Fruit fly (Drosophila melanogaster) whole organism, embryonic: ENCODE results near the gene Cht2.
A peak's percentile ranks its signal among the peaks of the same experiment; 100 is the strongest.

Experiments
- BtbVII ChIP-seq: fragments of 200-800 bp; sonication (Bioruptor generic); optimal IDR thresholded peaks from 3 replicates; lab custom pipeline; 2017; ENCODE audit warnings: missing biosample characterization, mild to moderate bottlenecking, missing genetic modification characterization
- CG10366 ChIP-seq: fragments of 200-800 bp; sonication (Bioruptor generic); IDR thresholded peaks from 2 replicates; pipeline ENCODE4 v1.3.6; 2022; ENCODE audit warnings: missing biosample characterization, missing genetic modification characterization
- CG10431 ChIP-seq: fragments of 200-800 bp; sonication (Bioruptor generic); optimal IDR thresholded peaks from 3 replicates; lab custom pipeline; 2018; ENCODE audit warnings: missing biosample characterization, mild to moderate bottlenecking, missing genetic modification characterization
- CG10959 ChIP-seq: fragments of 200-800 bp; sonication (Bioruptor generic); IDR thresholded peaks from 2 replicates; pipeline ENCODE4 v1.3.6; 2022; ENCODE audit warnings: missing biosample characterization, missing genetic modification characterization
- CG13123 ChIP-seq: fragments of 200-800 bp; sonication (Bioruptor generic); optimal IDR thresholded peaks from 2 replicates; lab custom pipeline; 2016; ENCODE audit warnings: missing biosample characterization, missing genetic modification characterization
- CG14050 ChIP-seq: fragments of 200-800 bp; sonication (Bioruptor generic); IDR thresholded peaks from 3 replicates; pipeline ENCODE4 v1.3.6; 2022; ENCODE audit warnings: missing biosample characterization, missing genetic modification characterization
- CG1529 ChIP-seq: fragments of 200-800 bp; sonication (Bioruptor generic); optimal IDR thresholded peaks from 3 replicates; lab custom pipeline; 2018; ENCODE audit warnings: missing biosample characterization, missing genetic modification characterization
- CG17385 ChIP-seq: fragments of 200-800 bp; sonication (Bioruptor generic); optimal IDR thresholded peaks from 3 replicates; lab custom pipeline; 2018; ENCODE audit warnings: missing biosample characterization, mild to moderate bottlenecking, missing genetic modification characterization
- CG1792 ChIP-seq: fragments of 200-800 bp; sonication (Bioruptor generic); optimal IDR thresholded peaks from 2 replicates; lab custom pipeline; 2016; ENCODE audit warnings: missing biosample characterization, missing genetic modification characterization
- CG18476 ChIP-seq: fragments of 200-800 bp; sonication (Bioruptor generic); optimal IDR thresholded peaks from 2 replicates; lab custom pipeline; 2016; ENCODE audit warnings: missing biosample characterization, mild to moderate bottlenecking, missing genetic modification characterization
- CG18619 ChIP-seq: fragments of 200-800 bp; sonication (Bioruptor generic); optimal IDR thresholded peaks from 3 replicates; lab custom pipeline; 2017; ENCODE audit warnings: missing biosample characterization, mild to moderate bottlenecking, missing genetic modification characterization
- CG2116 ChIP-seq: fragments of 200-800 bp; sonication (Bioruptor generic); optimal IDR thresholded peaks from 3 replicates; lab custom pipeline; 2018; ENCODE audit warnings: missing biosample characterization, mild to moderate bottlenecking, missing genetic modification characterization
- CG3407 ChIP-seq: fragments of 200-800 bp; sonication (Bioruptor generic); optimal IDR thresholded peaks from 2 replicates; lab custom pipeline; 2018; ENCODE audit warnings: missing biosample characterization, mild to moderate bottlenecking, missing genetic modification characterization
- CG5953 ChIP-seq: fragments of 200-800 bp; sonication (Bioruptor generic); IDR thresholded peaks from 2 replicates; pipeline ENCODE4 v1.3.6; 2022; ENCODE audit warnings: missing biosample characterization, missing genetic modification characterization
- CG8290 ChIP-seq, 3 experiments: fragments of 200-800 bp; sonication (Bioruptor generic); optimal IDR thresholded peaks; 2 replicates each; lab custom pipeline; 2016 to 2019; ENCODE audit warnings: missing biosample characterization in 3 of 3, missing genetic modification characterization in 3 of 3, mild to moderate bottlenecking in 2 of 3, moderate library complexity in 1 of 3
- CG9817 ChIP-seq: fragments of 200-800 bp; sonication (Bioruptor generic); optimal IDR thresholded peaks from 2 replicates; lab custom pipeline; 2018; ENCODE audit warnings: missing biosample characterization, mild to moderate bottlenecking, missing genetic modification characterization, moderate library complexity
- CTCF ChIP-seq: fragments of 200-800 bp; sonication (Bioruptor generic); optimal IDR thresholded peaks from 2 replicates; lab custom pipeline; 2017; ENCODE audit warnings: missing biosample characterization, mild to moderate bottlenecking, missing genetic modification characterization, moderate library complexity
- Doc3 ChIP-seq: fragments of 200-800 bp; sonication (Bioruptor generic); IDR thresholded peaks from 3 replicates; pipeline ENCODE4 v1.3.6; 2022; ENCODE audit warnings: missing biosample characterization, missing genetic modification characterization; ENCODE audit not compliant: partially characterized antibody
- Hr3 ChIP-seq: fragments of 200-800 bp; sonication (Bioruptor generic); optimal IDR thresholded peaks from 3 replicates; lab custom pipeline; 2016; ENCODE audit warnings: missing biosample characterization, missing genetic modification characterization
- Hsf ChIP-seq: fragments of 200-800 bp; sonication (Bioruptor generic); optimal IDR thresholded peaks from 3 replicates; lab custom pipeline; 2016; ENCODE audit warnings: missing biosample characterization, missing genetic modification characterization
- Mad ChIP-seq: fragments of 200-800 bp; sonication (Bioruptor generic); optimal IDR thresholded peaks from 2 replicates; lab custom pipeline; 2016; ENCODE audit warnings: missing biosample characterization, missing genetic modification characterization
- Meics ChIP-seq: fragments of 200-800 bp; sonication (Bioruptor generic); optimal IDR thresholded peaks from 2 replicates; lab custom pipeline; 2017; ENCODE audit warnings: missing biosample characterization, mild to moderate bottlenecking, missing genetic modification characterization
- Nf-YB ChIP-seq: fragments of 200-800 bp; sonication (Bioruptor generic); optimal IDR thresholded peaks from 3 replicates; lab custom pipeline; 2019; ENCODE audit warnings: missing biosample characterization, mild to moderate bottlenecking, missing genetic modification characterization, moderate library complexity
- Six4 ChIP-seq: fragments of 200-800 bp; sonication (Bioruptor generic); optimal IDR thresholded peaks from 2 replicates; lab custom pipeline; 2016; ENCODE audit warnings: missing biosample characterization, missing genetic modification characterization
- Xbp1 ChIP-seq: fragments of 200-800 bp; sonication (Bioruptor generic); optimal IDR thresholded peaks from 3 replicates; lab custom pipeline; 2016; ENCODE audit warnings: missing biosample characterization, mild to moderate bottlenecking, missing genetic modification characterization
- bbx ChIP-seq: fragments of 200-800 bp; sonication (Bioruptor generic); IDR thresholded peaks from 2 replicates; pipeline ENCODE4 v1.3.6; 2022; ENCODE audit warnings: missing biosample characterization, missing genetic modification characterization; ENCODE audit not compliant: partially characterized antibody
- bigmax ChIP-seq: fragments of 200-800 bp; sonication (Bioruptor generic); optimal IDR thresholded peaks from 2 replicates; lab custom pipeline; 2018; ENCODE audit warnings: missing biosample characterization, mild to moderate bottlenecking, missing genetic modification characterization
- caup ChIP-seq: fragments of 200-800 bp; sonication (Bioruptor generic); optimal IDR thresholded peaks from 3 replicates; lab custom pipeline; 2017; ENCODE audit warnings: missing biosample characterization, mild to moderate bottlenecking, missing genetic modification characterization, moderate library complexity; ENCODE audit not compliant: severe bottlenecking
- ci ChIP-seq: fragments of 200-800 bp; sonication (Bioruptor generic); IDR thresholded peaks from 3 replicates; pipeline ENCODE4 v1.3.6; 2022; ENCODE audit warnings: missing biosample characterization, missing genetic modification characterization
- croc ChIP-seq: fragments of 200-800 bp; sonication (Bioruptor generic); conservative IDR thresholded peaks from 3 replicates; pipeline ENCODE4 v1.3.6; 2022; ENCODE audit warnings: missing biosample characterization, missing genetic modification characterization
- da ChIP-seq: fragments of 200-800 bp; sonication (Bioruptor generic); optimal IDR thresholded peaks from 2 replicates; lab custom pipeline; 2016; ENCODE audit warnings: missing biosample characterization, missing genetic modification characterization
- dmrt11E ChIP-seq: fragments of 200-800 bp; sonication (Bioruptor generic); optimal IDR thresholded peaks from 3 replicates; lab custom pipeline; 2018; ENCODE audit warnings: missing biosample characterization, mild to moderate bottlenecking, missing genetic modification characterization, moderate library complexity
- dysf ChIP-seq: fragments of 200-800 bp; sonication (Bioruptor generic); IDR thresholded peaks from 3 replicates; pipeline ENCODE4 v1.3.6; 2022; ENCODE audit warnings: missing biosample characterization, missing genetic modification characterization
- gcm2 ChIP-seq: fragments of 200-800 bp; sonication (Bioruptor generic); optimal IDR thresholded peaks from 2 replicates; lab custom pipeline; 2016; ENCODE audit warnings: missing biosample characterization, missing genetic modification characterization
- ham ChIP-seq: fragments of 200-800 bp; sonication (Bioruptor generic); IDR thresholded peaks from 2 replicates; pipeline ENCODE4 v1.3.6; 2022; ENCODE audit warnings: missing biosample characterization, missing genetic modification characterization
- hb ChIP-seq: fragments of 200-800 bp; sonication (Bioruptor generic); IDR thresholded peaks from 3 replicates; pipeline ENCODE4 v1.3.6; 2022; ENCODE audit warnings: missing biosample characterization, missing genetic modification characterization; ENCODE audit not compliant: partially characterized antibody
- nau ChIP-seq: fragments of 200-800 bp; sonication (Bioruptor generic); optimal IDR thresholded peaks from 3 replicates; lab custom pipeline; 2017; ENCODE audit warnings: missing biosample characterization, mild to moderate bottlenecking, missing genetic modification characterization, missing genetic modification reagents
- oc ChIP-seq: fragments of 200-800 bp; sonication (Bioruptor generic); optimal IDR thresholded peaks from 2 replicates; lab custom pipeline; 2018; ENCODE audit warnings: missing biosample characterization, mild to moderate bottlenecking, missing genetic modification characterization, moderate library complexity
- odd ChIP-seq: fragments of 200-800 bp; sonication (Bioruptor generic); optimal IDR thresholded peaks from 2 replicates; lab custom pipeline; 2017; ENCODE audit warnings: missing biosample characterization, mild to moderate bottlenecking, missing genetic modification characterization
- org-1 ChIP-seq: fragments of 200-800 bp; sonication (Bioruptor generic); optimal IDR thresholded peaks from 2 replicates; lab custom pipeline; 2017; ENCODE audit warnings: missing biosample characterization, missing genetic modification characterization
- p53 ChIP-seq: fragments of 200-800 bp; sonication (Bioruptor generic); optimal IDR thresholded peaks from 2 replicates; lab custom pipeline; 2016; ENCODE audit warnings: missing biosample characterization, missing genetic modification characterization
- pfk ChIP-seq: fragments of 200-800 bp; sonication (Bioruptor generic); optimal IDR thresholded peaks from 2 replicates; lab custom pipeline; 2018; ENCODE audit warnings: missing biosample characterization, mild to moderate bottlenecking, missing genetic modification characterization, moderate library complexity
- ranshi ChIP-seq: fragments of 200-800 bp; sonication (Bioruptor generic); IDR thresholded peaks from 2 replicates; pipeline ENCODE4 v1.3.6; 2022; ENCODE audit warnings: missing biosample characterization, missing genetic modification characterization
- sob ChIP-seq: fragments of 200-800 bp; sonication (Bioruptor generic); IDR thresholded peaks from 2 replicates; pipeline ENCODE4 v1.3.6; 2022; ENCODE audit warnings: missing biosample characterization, missing genetic modification characterization
- zen ChIP-seq: fragments of 200-800 bp; sonication (Bioruptor generic); optimal IDR thresholded peaks from 3 replicates; lab custom pipeline; 2018; ENCODE audit warnings: missing biosample characterization, mild to moderate bottlenecking, missing genetic modification characterization, moderate library complexity
- zen2 ChIP-seq: fragments of 200-800 bp; sonication (Bioruptor generic); IDR thresholded peaks from 3 replicates; pipeline ENCODE4 v1.3.6; 2022; ENCODE audit warnings: missing biosample characterization, missing genetic modification characterization; ENCODE audit not compliant: partially characterized antibody
- zf30C ChIP-seq: fragments of 200-800 bp; sonication (Bioruptor generic); optimal IDR thresholded peaks from 3 replicates; lab custom pipeline; 2018; ENCODE audit warnings: missing biosample characterization, mild to moderate bottlenecking, missing genetic modification characterization

The Cht2 gene

DNA sequence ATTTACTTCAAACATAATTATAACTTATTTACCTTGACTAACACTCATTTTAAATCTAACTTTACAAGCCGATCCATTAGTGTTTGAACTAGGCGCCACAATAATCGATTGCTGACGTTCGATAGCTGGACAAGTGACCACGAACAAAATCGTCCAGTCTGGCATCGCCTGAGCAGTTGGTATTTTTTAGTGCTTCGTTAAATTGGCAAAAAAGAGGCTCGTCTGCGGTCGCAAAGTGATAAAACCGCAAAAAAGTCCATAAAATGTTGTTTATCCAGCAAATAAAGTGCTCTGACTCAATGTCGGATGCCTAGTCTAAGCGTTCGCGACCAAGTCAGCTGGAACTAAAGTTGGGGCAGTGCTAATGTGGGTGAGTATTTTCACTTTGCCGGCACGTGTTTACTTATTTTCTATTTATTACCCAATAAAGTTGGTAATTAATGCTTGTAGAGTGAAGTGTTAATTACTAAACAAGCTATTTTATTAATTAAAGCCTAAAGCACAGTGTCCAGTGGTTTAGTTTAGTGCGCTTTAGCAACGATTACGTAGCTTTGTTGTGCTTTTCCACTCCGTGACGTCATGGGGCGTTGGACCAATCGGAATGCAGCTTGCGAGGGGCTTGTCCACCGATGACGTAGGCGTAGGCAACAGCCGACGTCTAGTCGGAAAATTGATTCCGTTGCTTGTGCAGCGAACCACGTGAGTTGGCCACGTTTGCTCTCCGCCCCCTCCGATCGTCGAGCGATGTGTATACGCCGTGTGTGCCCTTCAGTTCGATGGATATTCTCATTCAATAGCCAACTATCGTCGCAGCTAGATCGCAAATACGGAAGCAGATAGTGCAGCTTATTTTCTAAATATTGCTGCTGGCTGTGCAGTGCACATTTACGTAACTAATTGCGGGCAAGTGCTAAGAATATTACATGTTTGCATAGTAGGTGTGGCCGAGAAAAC, 17.1 kb downstream of the Cht2 start, which contains the start of gene Gk2 (continued):
- TF ChIP-seq gcm2 (GFP tag; lab: Kevin White, UChicago) (no peak), CG17385 (no peak)

DNA sequence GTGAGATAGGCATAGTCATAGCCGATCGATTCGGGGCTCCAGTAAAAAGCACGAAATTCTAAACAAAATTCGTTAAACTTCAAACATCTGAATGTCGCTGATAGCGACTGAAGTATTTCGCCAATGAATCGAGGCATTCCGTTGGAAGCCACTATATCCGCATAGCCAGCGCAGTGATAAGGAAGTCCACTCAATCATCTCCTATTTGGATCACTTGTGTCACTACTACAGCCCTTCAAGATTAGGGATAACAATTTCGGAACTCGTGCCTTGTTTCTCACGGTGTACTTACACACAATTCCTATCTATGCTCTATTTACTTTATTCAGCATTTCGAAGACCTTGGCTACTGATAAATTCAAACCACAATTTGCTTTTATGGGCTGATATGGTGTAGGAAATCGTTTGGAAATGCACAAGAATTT, 17.8 kb downstream of the Cht2 start, which contains the start of gene PIG-Wb:
PIG-Wb (minus strand) TSS at position 209 of the 425 bp plus-strand sequence.
- no peak for TF ChIP-seq Six4
- peak; percentile 35 for TF ChIP-seq caup
- no peak for TF ChIP-seq CG10431 (GFP tag; lab: Kevin White, UChicago)
- TF ChIP-seq Nf-YB = no peak
- TF ChIP-seq zen (tag; lab: Kevin White, UChicago) = no peak
- TF ChIP-seq nau (GFP tag; lab: Kevin White, UChicago) = peak; percentile 22
- no peak for TF ChIP-seq CG18476 (GFP tag; lab: Kevin White, UChicago)
- no peak for TF ChIP-seq Doc3
- TF ChIP-seq CG1792 (GFP tag; lab: Kevin White, UChicago) = no peak
- no peak for TF ChIP-seq CG10366 (GFP tag; lab: Robert Waterston, UW)
- TF ChIP-seq zen2 = no peak
- no peak for TF ChIP-seq ci (GFP tag; lab: Robert Waterston, UW)
- peak; percentile 35; the same call in 2 of the 3 replicates for TF ChIP-seq dysf (GFP tag; lab: Robert Waterston, UW)
- no peak for TF ChIP-seq p53 (GFP tag; lab: Kevin White, UChicago)
- TF ChIP-seq odd (GFP tag; lab: Kevin White, UChicago) = peak; percentile 2
- TF ChIP-seq bigmax (GFP tag; lab: Kevin White, UChicago) = no peak
- TF ChIP-seq CG3407 = no peak
- no peak for TF ChIP-seq Hsf
- TF ChIP-seq CG9817 (tag; lab: Kevin White, UChicago) = no peak
- no peak for TF ChIP-seq ham
- no peak for TF ChIP-seq ranshi (GFP tag; lab: Robert Waterston, UW)
- no peak for TF ChIP-seq pfk (GFP tag; lab: Kevin White, UChicago)
- TF ChIP-seq sob = no peak
- no peak for TF ChIP-seq Mad
- no peak for TF ChIP-seq Hr3 (GFP tag; lab: Kevin White, UChicago)
- TF ChIP-seq CG8290 (GFP tag; optimal IDR thresholded peaks at IDR 0.05; lab: Kevin White, UChicago) = no peak
- peak in 1 of 2 experiments; percentile 50 for TF ChIP-seq CG8290 (tag; optimal IDR thresholded peaks at IDR 0.05; lab: Kevin White, UChicago)
- peak; percentile 48 for TF ChIP-seq Meics (GFP tag; lab: Kevin White, UChicago)
- no peak for TF ChIP-seq CG10959 (GFP tag; lab: Robert Waterston, UW)
- TF ChIP-seq Xbp1 = no peak
- no peak for TF ChIP-seq hb (GFP tag; lab: Robert Waterston, UW)
- TF ChIP-seq CG5953 = 0 out of 2 replicates have a peak, but pooled peaks have one; percentile 7
- TF ChIP-seq croc (GFP tag; lab: Robert Waterston, UW) = no peak
- no peak for TF ChIP-seq CG14050 (GFP tag; lab: Robert Waterston, UW)
- no peak for TF ChIP-seq dmrt11E (tag; lab: Kevin White, UChicago)
- no peak for TF ChIP-seq CG18619
- TF ChIP-seq CG1529 = no peak
- no peak for TF ChIP-seq CG13123 (GFP tag; lab: Kevin White, UChicago)
- no peak for TF ChIP-seq oc (tag; lab: Kevin White, UChicago)
- TF ChIP-seq zf30C (GFP tag; lab: Kevin White, UChicago) = peak; percentile 72
- TF ChIP-seq org-1 = no peak
- no peak for TF ChIP-seq bbx (GFP tag; lab: Robert Waterston, UW)
- no peak for TF ChIP-seq CG2116 (GFP tag; lab: Kevin White, UChicago)
- no peak for TF ChIP-seq CTCF (GFP tag; lab: Kevin White, UChicago)
- no peak for TF ChIP-seq da (GFP tag; lab: Kevin White, UChicago)
- TF ChIP-seq BtbVII (GFP tag; lab: Kevin White, UChicago) = no peak
